Fruit fly (Drosophila melanogaster) whole organism, prepupa: Measurements from ENCODE around the gene CG12123.

Source experiments
- CG10631 ChIP-seq: fragments of 200-800 bp; sonication (Bioruptor generic); optimal IDR thresholded peaks from 2 replicates; lab custom pipeline; 2016; ENCODE audit warnings: missing biosample characterization, missing genetic modification characterization
- CG3032 ChIP-seq: fragments of 200-800 bp; optimal IDR thresholded peaks from 2 replicates; lab custom pipeline; 2019; ENCODE audit warnings: missing biosample characterization, mild to moderate bottlenecking, missing genetic modification characterization, moderate library complexity
- CG6276 ChIP-seq: fragments of 200-800 bp; sonication (Bioruptor generic); optimal IDR thresholded peaks from 2 replicates; lab custom pipeline; 2017; ENCODE audit warnings: missing biosample characterization, mild to moderate bottlenecking, missing genetic modification characterization
- Gug ChIP-seq: fragments of 200-800 bp; sonication (Bioruptor generic); IDR thresholded peaks from 2 replicates; pipeline ENCODE4 v1.3.6; 2022; ENCODE audit warnings: missing biosample characterization, missing genetic modification characterization

- TF ChIP-seq CG6276 (no peak), Gug (GFP tag; lab: Robert Waterston, UW) (no peak), CG10631 (GFP tag; lab: Kevin White, UChicago) (no peak), CG3032 (tag; lab: Kevin White, UChicago) (no peak)
Observed at dm6 chrX:8399019-8399623, 43.0 kb downstream of the CG12123 start.
